Worm (Caenorhabditis elegans): ENCODE data around the gene C48B4.7.

The C48B4.7 gene

DNA sequence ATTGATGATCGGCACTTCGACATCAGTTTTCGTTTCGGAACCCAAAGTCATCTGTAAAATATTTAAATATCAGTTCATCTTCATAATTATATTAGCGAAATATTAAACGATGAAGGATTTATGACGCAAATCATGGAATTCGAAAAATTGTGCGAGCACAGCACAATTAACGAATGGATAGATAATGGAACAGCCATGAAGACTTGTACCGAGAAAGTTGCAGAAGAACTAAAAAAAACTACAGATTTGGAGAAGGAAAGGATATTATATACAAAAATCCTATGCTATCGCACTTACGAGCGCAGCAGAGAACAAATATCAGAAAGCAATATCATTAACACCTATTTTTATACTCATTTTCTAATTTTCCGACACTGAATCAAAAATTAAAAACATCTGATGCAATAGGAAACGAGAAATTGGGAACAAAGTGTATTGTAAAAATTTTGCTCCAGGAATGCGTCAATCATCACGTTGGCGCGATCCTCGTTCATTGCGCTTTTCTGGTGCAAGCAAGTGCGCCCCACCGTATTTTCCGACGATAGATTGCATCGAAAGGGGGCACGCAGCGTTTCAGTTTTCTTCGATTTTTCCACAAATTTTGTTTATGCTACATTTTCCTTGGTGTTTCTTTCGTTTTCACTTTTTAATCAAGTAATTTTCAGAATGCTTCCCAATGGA, 37.7 kb downstream of the C48B4.7 start, which contains the start of the genes clu-1 and prp-40 (continued):
- TF ChIP-seq ceh-16 (tag; optimal IDR thresholded peaks at IDR 0.05) (peak; percentile 60), crh-2 (tag; optimal IDR thresholded peaks at IDR 0.05) (peak; percentile 86), nhr-23 (tag; optimal IDR thresholded peaks at IDR 0.05) (no peak), ztf-4 (tag; optimal IDR thresholded peaks at IDR 0.05) (peak; percentile 50), aly-2 (tag; optimal IDR thresholded peaks at IDR 0.05) (no peak), Y55F3AM.14 (GFP tag; optimal IDR thresholded peaks at IDR 0.05) (no peak), nhr-12 (tag; optimal IDR thresholded peaks at IDR 0.05) (no peak), zag-1 (tag; optimal IDR thresholded peaks at IDR 0.05) (peak; percentile 81), elt-3 (tag; optimal IDR thresholded peaks at IDR 0.05) (no peak), unc-39 (tag; optimal IDR thresholded peaks at IDR 0.05) (no peak)

- no peak for TF ChIP-seq R02D3.7 (tag; optimal IDR thresholded peaks at IDR 0.05)
- no peak for TF ChIP-seq mdl-1 (tag; optimal IDR thresholded peaks at IDR 0.05)
- no peak for TF ChIP-seq ztf-11 (tag; optimal IDR thresholded peaks at IDR 0.05)
- TF ChIP-seq elt-3 (tag; optimal IDR thresholded peaks at IDR 0.05), result no peak
- no peak for TF ChIP-seq sem-4 (tag; optimal IDR thresholded peaks at IDR 0.05)
- TF ChIP-seq unc-55 (GFP tag; optimal IDR thresholded peaks at IDR 0.05), result no peak
- TF ChIP-seq lin-13 (GFP tag; optimal IDR thresholded peaks at IDR 0.05), result no peak
- TF ChIP-seq unc-39 (tag; optimal IDR thresholded peaks at IDR 0.05), result no peak
- no peak for TF ChIP-seq dmd-4 (tag; optimal IDR thresholded peaks at IDR 0.05)
- no peak for TF ChIP-seq lin-11 (tag; optimal IDR thresholded peaks at IDR 0.05)
- TF ChIP-seq nhr-11 (tag; optimal IDR thresholded peaks at IDR 0.05), result no peak
- TF ChIP-seq lin-39 (tag; optimal IDR thresholded peaks at IDR 0.05), result no peak
- TF ChIP-seq nhr-23 (tag; optimal IDR thresholded peaks at IDR 0.05), result no peak
- no peak for TF ChIP-seq Y55F3AM.14 (GFP tag; optimal IDR thresholded peaks at IDR 0.05)
Observed at ce11 chrIII:9516148-9516547, 43.1 kb downstream of the C48B4.7 start, which contains the start of gene F55H2.7. Gene F55H2.7 (minus strand): TSS chrIII:9516248.

- TF ChIP-seq ceh-16 (tag; optimal IDR thresholded peaks at IDR 0.05) (no peak), ceh-82 (tag; optimal IDR thresholded peaks at IDR 0.05) (no peak), ama-1 (optimal IDR thresholded peaks at IDR 0.05) (no peak), sem-4 (tag; optimal IDR thresholded peaks at IDR 0.05) (no peak), peb-1 (tag; optimal IDR thresholded peaks at IDR 0.05) (no peak), alr-1 (tag; optimal IDR thresholded peaks at IDR 0.05) (no peak), elt-1 (tag; optimal IDR thresholded peaks at IDR 0.05) (no peak), sma-9 (GFP tag; optimal IDR thresholded peaks at IDR 0.05) (no peak), sma-9 (tag; optimal IDR thresholded peaks at IDR 0.05) (no peak), zag-1 (tag; optimal IDR thresholded peaks at IDR 0.05) (no peak), nhr-237 (tag; optimal IDR thresholded peaks at IDR 0.05) (no peak), nhr-11 (tag; optimal IDR thresholded peaks at IDR 0.05) (no peak), mab-5 (tag; optimal IDR thresholded peaks at IDR 0.05) (no peak), nhr-23 (tag; optimal IDR thresholded peaks at IDR 0.05) (no peak), snpc-4 (tag; optimal IDR thresholded peaks at IDR 0.05) (no peak)
Observed at ce11 chrIII:9513569-9513968, 45.7 kb downstream of the C48B4.7 start, which contains the start of gene F55H2.8. Gene F55H2.8 (plus strand): TSS chrIII:9513869.

DNA sequence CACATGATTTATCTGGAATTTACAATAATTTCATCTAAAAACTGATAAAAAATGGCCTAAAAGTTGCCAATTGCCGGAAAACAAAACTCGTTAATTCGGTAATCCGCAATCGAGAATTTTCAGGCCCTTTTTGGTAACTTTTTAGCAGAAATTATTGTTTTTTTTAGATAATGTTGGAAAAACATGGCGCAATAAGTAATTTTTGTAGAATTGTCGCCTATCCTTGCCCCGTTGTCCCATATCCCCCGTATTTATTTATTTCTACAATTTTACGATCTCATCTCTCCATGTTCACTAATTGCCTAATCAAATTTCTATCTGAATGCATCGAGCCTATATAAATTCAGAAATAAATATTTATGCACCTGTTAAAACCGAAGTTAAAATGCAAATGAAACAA, 46.2 kb downstream of the C48B4.7 start:
- no peak for TF ChIP-seq Y55F3AM.14 (GFP tag; optimal IDR thresholded peaks at IDR 0.05)
- no peak for TF ChIP-seq alr-1 (tag; optimal IDR thresholded peaks at IDR 0.05)
- no peak for TF ChIP-seq unc-62 (GFP tag; optimal IDR thresholded peaks at IDR 0.05)
- TF ChIP-seq nhr-11 (tag; optimal IDR thresholded peaks at IDR 0.05), result no peak
- no peak for TF ChIP-seq sem-4 (tag; optimal IDR thresholded peaks at IDR 0.05)
- TF ChIP-seq ama-1 (optimal IDR thresholded peaks at IDR 0.05), result no peak
- TF ChIP-seq lin-13 (GFP tag; optimal IDR thresholded peaks at IDR 0.05), result no peak
- no peak for TF ChIP-seq unc-55 (GFP tag; optimal IDR thresholded peaks at IDR 0.05)
- TF ChIP-seq nhr-237 (tag; optimal IDR thresholded peaks at IDR 0.05), result no peak
- TF ChIP-seq nhr-129 (tag; optimal IDR thresholded peaks at IDR 0.05), result no peak
- no peak for TF ChIP-seq nhr-21 (tag; optimal IDR thresholded peaks at IDR 0.05)
- TF ChIP-seq nhr-23 (tag; optimal IDR thresholded peaks at IDR 0.05), result no peak

DNA sequence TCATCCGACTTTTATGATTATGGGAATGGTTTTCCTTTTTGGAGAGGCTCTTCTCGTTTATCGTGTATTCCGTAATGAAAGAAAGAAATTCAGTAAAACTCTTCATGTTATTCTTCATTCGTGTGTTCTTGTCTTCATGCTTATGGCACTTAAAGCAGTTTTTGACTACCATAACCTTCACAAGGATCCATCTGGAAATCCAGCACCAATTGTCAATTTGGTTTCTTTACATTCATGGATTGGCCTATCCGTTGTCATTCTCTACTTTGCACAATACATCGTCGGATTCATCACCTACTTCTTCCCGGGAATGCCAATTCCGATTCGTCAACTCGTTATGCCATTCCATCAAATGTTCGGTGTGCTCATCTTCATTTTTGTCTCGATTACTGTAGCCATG, 47.6 kb downstream of the C48B4.7 start:
- TF ChIP-seq nhr-237 (tag; optimal IDR thresholded peaks at IDR 0.05) (no peak), zag-1 (tag; optimal IDR thresholded peaks at IDR 0.05) (no peak), nhr-6 (tag; optimal IDR thresholded peaks at IDR 0.05) (no peak), blmp-1 (tag; optimal IDR thresholded peaks at IDR 0.05; ENCODE audit: insufficient read depth) (no peak), nhr-10 (tag; optimal IDR thresholded peaks at IDR 0.05) (no peak), unc-62 (GFP tag; optimal IDR thresholded peaks at IDR 0.05) (no peak), aly-2 (tag; optimal IDR thresholded peaks at IDR 0.05) (no peak), dmd-4 (tag; optimal IDR thresholded peaks at IDR 0.05) (no peak), ztf-4 (tag; optimal IDR thresholded peaks at IDR 0.05) (no peak), F13H6.1 (tag; optimal IDR thresholded peaks at IDR 0.05) (no peak), elt-1 (tag; optimal IDR thresholded peaks at IDR 0.05) (no peak), unc-55 (GFP tag; optimal IDR thresholded peaks at IDR 0.05) (no peak), crh-2 (tag; optimal IDR thresholded peaks at IDR 0.05) (no peak)
